Worm (Caenorhabditis elegans) whole organism, L2 larva: ENCODE measurements around the gene tbh-1.

Experiments used
- F13H6.1 ChIP-seq: sonication (generic microtip); optimal IDR thresholded peaks from 2 replicates; lab custom pipeline; 2016; ENCODE audit warnings: missing genetic modification characterization, missing compliant biosample characterization
- alr-1 ChIP-seq: fragments of 150-350 bp; optimal IDR thresholded peaks from 2 replicates; lab custom pipeline; 2014; ENCODE audit warnings: missing biosample characterization, missing genetic modification characterization
- ama-1 ChIP-seq: fragments of 150-350 bp; optimal IDR thresholded peaks from 2 replicates; lab custom pipeline; 2018; ENCODE audit warnings: inconsistent platforms
- ceh-82 ChIP-seq: fragments of 150-350 bp; optimal IDR thresholded peaks from 2 replicates; lab custom pipeline; 2014; ENCODE audit warnings: missing biosample characterization, missing genetic modification characterization
- elt-1 ChIP-seq: fragments of 150-350 bp; optimal IDR thresholded peaks from 2 replicates; lab custom pipeline; 2014; ENCODE audit warnings: missing biosample characterization, missing genetic modification characterization
- gmeb-1 ChIP-seq: fragments of 150-350 bp; optimal IDR thresholded peaks from 2 replicates; lab custom pipeline; 2014; ENCODE audit warnings: missing biosample characterization, missing genetic modification characterization
- lin-11 ChIP-seq: fragments of 150-350 bp; sonication (generic microtip); optimal IDR thresholded peaks from 2 replicates; lab custom pipeline; 2014; ENCODE audit warnings: missing biosample characterization, missing genetic modification characterization, inconsistent platforms, mixed read lengths
- lsy-2 ChIP-seq, 2 experiments: fragments of 150-350 bp in 1 of 2; sonication (generic microtip) in 1 of 2; optimal IDR thresholded peaks; 2 replicates each; lab custom pipeline; 2014 to 2017; ENCODE audit warnings: missing biosample characterization in 2 of 2, missing genetic modification characterization in 2 of 2
- nhr-10 ChIP-seq: sonication (generic microtip); optimal IDR thresholded peaks from 2 replicates; lab custom pipeline; 2017; ENCODE audit warnings: missing biosample characterization, missing genetic modification characterization
- unc-39 ChIP-seq: fragments of 150-350 bp; optimal IDR thresholded peaks from 2 replicates; lab custom pipeline; 2014; ENCODE audit warnings: missing biosample characterization, missing genetic modification characterization
- unc-62 ChIP-seq: fragments of 150-350 bp; optimal IDR thresholded peaks from 2 replicates; lab custom pipeline; 2014; ENCODE audit warnings: missing biosample characterization, missing genetic modification reagents, missing genetic modification characterization
- zag-1 ChIP-seq: fragments of 150-350 bp; optimal IDR thresholded peaks from 2 replicates; lab custom pipeline; 2014; ENCODE audit warnings: missing biosample characterization, missing genetic modification characterization

DNA sequence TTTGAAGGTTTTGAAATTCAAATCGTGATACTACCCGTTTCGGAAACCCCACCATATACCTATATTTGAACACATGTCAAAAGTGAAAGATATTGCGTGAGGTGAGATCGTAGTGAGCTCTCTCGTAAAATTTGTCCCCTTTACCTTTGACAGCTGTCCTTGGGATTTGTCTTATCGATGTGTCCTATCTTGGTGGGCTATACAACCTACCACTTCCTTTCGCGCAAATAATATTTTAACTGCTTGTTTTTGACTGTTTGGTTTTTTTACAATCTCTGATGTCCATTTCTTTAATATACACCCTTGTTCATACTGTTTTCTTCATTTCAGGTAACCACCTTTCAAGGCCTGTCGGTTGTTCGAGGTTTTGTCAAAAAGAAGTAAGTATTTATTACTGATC is 5.0 kb upstream of the tbh-1 start, which contains the start of gene eat-20:
- TF ChIP-seq alr-1 (tag; lab: Kevin White, UChicago) (no peak), zag-1 (tag; lab: Kevin White, UChicago) (no peak), ama-1 (lab: Kevin White, UChicago) (no peak), lin-11 (tag; lab: Kevin White, UChicago) (no peak), ceh-82 (tag; lab: Kevin White, UChicago) (no peak), lsy-2 (tag; optimal IDR thresholded peaks at IDR 0.05; lab: Kevin White, UChicago) (no peak), elt-1 (no peak), gmeb-1 (tag; lab: Kevin White, UChicago) (no peak), nhr-10 (no peak), unc-62 (GFP tag; lab: Kevin White, UChicago) (no peak), unc-39 (no peak), F13H6.1 (tag; lab: Kevin White, UChicago) (no peak)
